Fruit fly (Drosophila melanogaster) whole organism, embryonic: ENCODE measurements around the gene CG15923.

Experiments used
- Atf3 ChIP-seq: fragments of 200-800 bp; sonication (Bioruptor generic); optimal IDR thresholded peaks from 3 replicates; lab custom pipeline; 2016; ENCODE audit warnings: missing biosample characterization, missing genetic modification characterization
- BEAF-32 ChIP-seq: fragments of 200-800 bp; sonication (Bioruptor generic); optimal IDR thresholded peaks from 3 replicates; lab custom pipeline; 2017; ENCODE audit warnings: missing biosample characterization, missing genetic modification characterization, mild to moderate bottlenecking, moderate library complexity, missing genetic modification reagents
- Bgb ChIP-seq: fragments of 200-800 bp; sonication (Bioruptor generic); IDR thresholded peaks from 2 replicates; pipeline ENCODE4 v1.3.6; 2022; ENCODE audit warnings: missing biosample characterization, missing genetic modification characterization; ENCODE audit not compliant: partially characterized antibody
- CG10959 ChIP-seq: fragments of 200-800 bp; sonication (Bioruptor generic); IDR thresholded peaks from 2 replicates; pipeline ENCODE4 v1.3.6; 2022; ENCODE audit warnings: missing biosample characterization, missing genetic modification characterization
- CG11504 ChIP-seq: fragments of 200-800 bp; sonication (Bioruptor generic); optimal IDR thresholded peaks from 3 replicates; lab custom pipeline; 2019; ENCODE audit warnings: missing biosample characterization, mild to moderate bottlenecking, missing genetic modification characterization, moderate library complexity
- CG12236 ChIP-seq: fragments of 200-800 bp; sonication (Bioruptor generic); optimal IDR thresholded peaks from 2 replicates; lab custom pipeline; 2016; ENCODE audit warnings: missing biosample characterization, missing genetic modification characterization
- CG1233 ChIP-seq: fragments of 200-800 bp; sonication (Bioruptor generic); optimal IDR thresholded peaks from 4 replicates; lab custom pipeline; 2018; ENCODE audit warnings: missing biosample characterization, mild to moderate bottlenecking, missing genetic modification characterization
- CG12769 ChIP-seq: fragments of 200-800 bp; sonication (Bioruptor generic); optimal IDR thresholded peaks from 2 replicates; lab custom pipeline; 2019; ENCODE audit warnings: missing biosample characterization, mild to moderate bottlenecking, missing genetic modification characterization, moderate library complexity
- CG13123 ChIP-seq: fragments of 200-800 bp; sonication (Bioruptor generic); optimal IDR thresholded peaks from 2 replicates; lab custom pipeline; 2016; ENCODE audit warnings: missing biosample characterization, missing genetic modification characterization
- CG13296 ChIP-seq: fragments of 200-800 bp; sonication (Bioruptor generic); optimal IDR thresholded peaks from 3 replicates; lab custom pipeline; 2018; ENCODE audit warnings: missing biosample characterization, mild to moderate bottlenecking, missing genetic modification characterization
- CG13775 ChIP-seq: fragments of 200-800 bp; sonication (Bioruptor generic); optimal IDR thresholded peaks from 3 replicates; lab custom pipeline; 2017; ENCODE audit warnings: missing biosample characterization, mild to moderate bottlenecking, missing genetic modification characterization
- CG14667 ChIP-seq: fragments of 200-800 bp; sonication (Bioruptor generic); IDR thresholded peaks from 2 replicates; pipeline ENCODE4 v1.3.6; 2022; ENCODE audit warnings: missing biosample characterization, missing genetic modification characterization
- CG17829 ChIP-seq: fragments of 200-800 bp; optimal IDR thresholded peaks from 2 replicates; lab custom pipeline; 2019; ENCODE audit warnings: missing biosample characterization, mild to moderate bottlenecking, missing genetic modification characterization, moderate library complexity
- CG17912 ChIP-seq: fragments of 200-800 bp; sonication (Bioruptor generic); optimal IDR thresholded peaks from 2 replicates; lab custom pipeline; 2018; ENCODE audit warnings: missing biosample characterization, mild to moderate bottlenecking, missing genetic modification characterization
- CG4328 ChIP-seq: fragments of 200-800 bp; sonication (Bioruptor generic); optimal IDR thresholded peaks from 3 replicates; lab custom pipeline; 2017; ENCODE audit warnings: missing biosample characterization, missing genetic modification reagents, missing genetic modification characterization
- CG43689 ChIP-seq: fragments of 200-800 bp; sonication (Bioruptor generic); IDR thresholded peaks from 2 replicates; pipeline ENCODE4 v1.3.6; 2022; ENCODE audit warnings: missing biosample characterization, missing genetic modification characterization
- CG4617 ChIP-seq: fragments of 200-800 bp; sonication (Bioruptor generic); optimal IDR thresholded peaks from 3 replicates; lab custom pipeline; 2016; ENCODE audit warnings: missing biosample characterization, missing genetic modification characterization, borderline replicate concordance
- CG6791 ChIP-seq: fragments of 200-800 bp; sonication (Bioruptor generic); IDR thresholded peaks from 3 replicates; pipeline ENCODE4 v1.3.6; 2022; ENCODE audit warnings: missing biosample characterization, missing genetic modification characterization; ENCODE audit not compliant: partially characterized antibody
- CG6813 ChIP-seq: fragments of 200-800 bp; sonication (Bioruptor generic); optimal IDR thresholded peaks from 2 replicates; lab custom pipeline; 2017; ENCODE audit warnings: missing biosample characterization, missing genetic modification characterization, mild to moderate bottlenecking, moderate library complexity, missing genetic modification reagents
- CG9797 ChIP-seq: fragments of 200-800 bp; sonication (Bioruptor generic); optimal IDR thresholded peaks from 3 replicates; lab custom pipeline; 2018; ENCODE audit warnings: missing biosample characterization, mild to moderate bottlenecking, missing genetic modification characterization
- CG9932 ChIP-seq: fragments of 200-800 bp; sonication (Bioruptor generic); IDR thresholded peaks from 2 replicates; pipeline ENCODE4 v1.3.6; 2022; ENCODE audit warnings: missing biosample characterization, missing genetic modification characterization
- CkIIα-i1 ChIP-seq: fragments of 200-800 bp; sonication (Bioruptor generic); IDR thresholded peaks from 2 replicates; pipeline ENCODE4 v1.3.6; 2022; ENCODE audit warnings: missing biosample characterization, missing genetic modification characterization
- Doc3 ChIP-seq: fragments of 200-800 bp; sonication (Bioruptor generic); IDR thresholded peaks from 3 replicates; pipeline ENCODE4 v1.3.6; 2022; ENCODE audit warnings: missing biosample characterization, missing genetic modification characterization; ENCODE audit not compliant: partially characterized antibody
- Dp ChIP-seq: fragments of 200-800 bp; sonication (Bioruptor generic); optimal IDR thresholded peaks from 2 replicates; lab custom pipeline; 2018; ENCODE audit warnings: missing biosample characterization, mild to moderate bottlenecking, missing genetic modification characterization, moderate library complexity
- E2f1 ChIP-seq: fragments of 200-800 bp; sonication (Bioruptor generic); IDR thresholded peaks from 2 replicates; pipeline ENCODE4 v1.3.6; 2022; ENCODE audit warnings: missing biosample characterization, missing genetic modification characterization
- E2f2 ChIP-seq: fragments of 200-800 bp; sonication (Bioruptor generic); IDR thresholded peaks from 2 replicates; pipeline ENCODE4 v1.3.6; 2022; ENCODE audit warnings: missing biosample characterization, missing genetic modification characterization
- Gug ChIP-seq: fragments of 200-800 bp; sonication (Bioruptor generic); IDR thresholded peaks from 4 replicates; pipeline ENCODE4 v1.3.6; 2022; ENCODE audit warnings: missing biosample characterization, missing genetic modification characterization
- HLH3B ChIP-seq: fragments of 200-800 bp; sonication (Bioruptor generic); IDR thresholded peaks from 2 replicates; pipeline ENCODE4 v1.3.6; 2022; ENCODE audit warnings: missing biosample characterization, missing genetic modification characterization
- Hey ChIP-seq: fragments of 200-800 bp; sonication (Bioruptor generic); optimal IDR thresholded peaks from 3 replicates; lab custom pipeline; 2018; ENCODE audit warnings: missing biosample characterization, mild to moderate bottlenecking, missing genetic modification characterization
- MBD-R2 ChIP-seq: fragments of 200-800 bp; sonication (Bioruptor generic); IDR thresholded peaks from 2 replicates; pipeline ENCODE4 v1.3.6; 2022; ENCODE audit warnings: missing biosample characterization, missing genetic modification characterization
- Max ChIP-seq: fragments of 200-800 bp; sonication (Bioruptor generic); optimal IDR thresholded peaks from 2 replicates; lab custom pipeline; 2016; ENCODE audit warnings: missing biosample characterization, mild to moderate bottlenecking, missing genetic modification characterization
- Oaz ChIP-seq: fragments of 200-800 bp; sonication (Bioruptor generic); IDR thresholded peaks from 2 replicates; pipeline ENCODE4 v1.3.6; 2022; ENCODE audit warnings: missing biosample characterization, missing genetic modification characterization
- Sin3A ChIP-seq: fragments of >200 bp; optimal IDR thresholded peaks from 2 replicates; lab custom pipeline; 2018
- Stat92E ChIP-seq, 3 experiments: fragments of >200 bp in 2 of 3; fragments of 200-800 bp in 1 of 3; sonication (Bioruptor generic) in 1 of 3; optimal IDR thresholded peaks; 2 replicates each; lab custom pipeline; 2017 to 2019; ENCODE audit warnings: missing biosample characterization in 3 of 3, missing genetic modification characterization in 3 of 3, mild to moderate bottlenecking in 1 of 3, moderate library complexity in 1 of 3
- Taf1 ChIP-seq: fragments of 200-800 bp; sonication (Bioruptor generic); IDR thresholded peaks from 2 replicates; pipeline ENCODE4 v1.3.6; 2022; ENCODE audit warnings: missing biosample characterization, missing genetic modification characterization
- YL-1 ChIP-seq: fragments of 200-800 bp; sonication (Bioruptor generic); optimal IDR thresholded peaks from 3 replicates; lab custom pipeline; 2017; ENCODE audit warnings: missing biosample characterization, mild to moderate bottlenecking, missing genetic modification characterization
- ab ChIP-seq: fragments of 200-800 bp; sonication (Bioruptor generic); optimal IDR thresholded peaks from 2 replicates; lab custom pipeline; 2016; ENCODE audit warnings: missing biosample characterization, missing genetic modification characterization
- amos ChIP-seq: fragments of 200-800 bp; sonication (Bioruptor generic); IDR thresholded peaks from 2 replicates; pipeline ENCODE4 v1.3.6; 2022; ENCODE audit warnings: missing biosample characterization, missing genetic modification characterization; ENCODE audit not compliant: partially characterized antibody
- az2 ChIP-seq: fragments of 200-800 bp; sonication (Bioruptor generic); optimal IDR thresholded peaks from 3 replicates; lab custom pipeline; 2016; ENCODE audit warnings: missing biosample characterization, missing genetic modification characterization
- cad ChIP-seq: fragments of >200 bp; optimal IDR thresholded peaks from 2 replicates; lab custom pipeline; 2017; ENCODE audit warnings: missing biosample characterization, missing genetic modification characterization
- crol ChIP-seq: fragments of 200-800 bp; sonication (Bioruptor generic); IDR thresholded peaks from 2 replicates; pipeline ENCODE4 v1.3.6; 2022; ENCODE audit warnings: missing biosample characterization, missing genetic modification characterization
- ftz-f1 ChIP-seq: fragments of 200-800 bp; sonication (Bioruptor generic); optimal IDR thresholded peaks from 2 replicates; lab custom pipeline; 2016; ENCODE audit warnings: missing biosample characterization, missing genetic modification characterization
- nerfin-1 ChIP-seq: fragments of 200-800 bp; sonication (Bioruptor generic); optimal IDR thresholded peaks from 3 replicates; lab custom pipeline; 2019; ENCODE audit warnings: missing biosample characterization, mild to moderate bottlenecking, missing genetic modification characterization, moderate library complexity
- pfk ChIP-seq: fragments of 200-800 bp; sonication (Bioruptor generic); optimal IDR thresholded peaks from 2 replicates; lab custom pipeline; 2018; ENCODE audit warnings: missing biosample characterization, mild to moderate bottlenecking, missing genetic modification characterization, moderate library complexity
- phol ChIP-seq: fragments of 200-800 bp; sonication (Bioruptor generic); optimal IDR thresholded peaks from 3 replicates; lab custom pipeline; 2018; ENCODE audit warnings: missing biosample characterization, mild to moderate bottlenecking, missing genetic modification characterization, moderate library complexity
- sens-2 ChIP-seq: fragments of 200-800 bp; sonication (Bioruptor generic); IDR thresholded peaks from 2 replicates; pipeline ENCODE4 v1.3.6; 2022; ENCODE audit warnings: missing biosample characterization, missing genetic modification characterization
- slp2 ChIP-seq: fragments of 200-800 bp; sonication (Bioruptor generic); optimal IDR thresholded peaks from 2 replicates; lab custom pipeline; 2016; ENCODE audit warnings: missing biosample characterization, missing genetic modification characterization
- trem ChIP-seq: fragments of 200-800 bp; optimal IDR thresholded peaks from 3 replicates; lab custom pipeline; 2019; ENCODE audit warnings: missing biosample characterization, mild to moderate bottlenecking, missing genetic modification characterization, moderate library complexity
- unc-4 ChIP-seq: fragments of 200-800 bp; sonication (Bioruptor generic); IDR thresholded peaks from 2 replicates; pipeline ENCODE4 v1.3.6; 2022; ENCODE audit warnings: missing biosample characterization, missing genetic modification characterization; ENCODE audit not compliant: partially characterized antibody
- zen2 ChIP-seq: fragments of 200-800 bp; sonication (Bioruptor generic); IDR thresholded peaks from 3 replicates; pipeline ENCODE4 v1.3.6; 2022; ENCODE audit warnings: missing biosample characterization, missing genetic modification characterization; ENCODE audit not compliant: partially characterized antibody

Gene CG15923

DNA sequence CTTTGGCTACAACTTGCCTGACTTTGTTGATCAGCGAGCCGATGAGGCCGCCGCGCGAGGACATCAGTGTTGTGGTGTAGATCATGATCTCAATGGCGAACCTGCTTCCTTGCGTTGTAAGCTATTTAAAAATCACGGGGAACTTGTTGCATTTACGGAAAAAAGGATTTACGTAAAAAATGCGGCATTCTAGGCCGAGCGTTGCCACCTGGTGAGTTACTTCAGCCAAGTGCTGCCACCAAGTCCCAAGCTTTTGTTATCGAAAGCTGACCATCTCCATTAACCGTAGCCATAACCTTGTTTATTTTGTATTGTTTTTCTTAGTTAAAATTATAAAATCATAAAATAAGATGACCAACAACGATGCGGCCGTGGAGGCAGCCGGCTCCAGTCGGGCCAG, 39.9 kb downstream of the CG15923 start, which contains the start of the genes TFAM and CG5412:
Gene TFAM (minus strand): TSS at position 222 of the 400 bp plus-strand sequence.
Gene CG5412 (plus strand): TSS at position 265 of the 400 bp plus-strand sequence.
- no peak for TF ChIP-seq CG13775 (GFP tag; lab: Kevin White, UChicago)
- TF ChIP-seq Dp (GFP tag; lab: Kevin White, UChicago) = peak; percentile 38
- no peak for TF ChIP-seq CG17912
- no peak for TF ChIP-seq CG11504 (tag; lab: Kevin White, UChicago)
- TF ChIP-seq CG6791 (GFP tag; lab: Robert Waterston, UW) = peak; percentile 45; the same call in 2 of the 3 replicates
- peak; percentile 33; the same call in 1 of the 3 replicates for TF ChIP-seq zen2 (GFP tag; lab: Robert Waterston, UW)
- TF ChIP-seq CG12769 (tag; lab: Kevin White, UChicago) = no peak
- no peak for TF ChIP-seq nerfin-1 (tag; lab: Kevin White, UChicago)
- TF ChIP-seq BEAF-32 (GFP tag; lab: Kevin White, UChicago) = peak; percentile 42
- no peak for TF ChIP-seq Gug
- peak; percentile 85 for TF ChIP-seq CG4617 (GFP tag; lab: Kevin White, UChicago)
- TF ChIP-seq Atf3 (GFP tag; lab: Kevin White, UChicago) = no peak
- TF ChIP-seq CG13296 (GFP tag; lab: Kevin White, UChicago) = no peak
- peak; percentile 33; the same call in 1 of the 2 replicates for TF ChIP-seq unc-4 (GFP tag; lab: Robert Waterston, UW)
- TF ChIP-seq CG12236 (GFP tag; lab: Kevin White, UChicago) = no peak
- peak; percentile 55 for TF ChIP-seq trem (tag; lab: Kevin White, UChicago)
- TF ChIP-seq CG9932 (GFP tag; lab: Robert Waterston, UW) = no peak
- TF ChIP-seq CkIIα-i1 = no peak
- peak; percentile 49 for TF ChIP-seq phol
- TF ChIP-seq CG6813 (GFP tag; lab: Kevin White, UChicago) = peak; percentile 2
- TF ChIP-seq crol (GFP tag; lab: Robert Waterston, UW) = 0 out of 2 replicates have a peak, but pooled peaks have one; percentile 2
- TF ChIP-seq CG4328 = no peak
- TF ChIP-seq az2 (GFP tag; lab: Kevin White, UChicago) = no peak
- no peak for TF ChIP-seq CG10959 (GFP tag; lab: Robert Waterston, UW)
- peak; percentile 93 for TF ChIP-seq MBD-R2
- no peak for TF ChIP-seq HLH3B (GFP tag; lab: Robert Waterston, UW)
- no peak for TF ChIP-seq pfk
- peak in 1 of 3 experiments; percentile 49 for TF ChIP-seq Stat92E (GFP tag; optimal IDR thresholded peaks at IDR 0.05; lab: Kevin White, UChicago)
- TF ChIP-seq Sin3A = peak; percentile 31
- TF ChIP-seq cad (GFP tag; lab: Kevin White, UChicago) = no peak
- TF ChIP-seq Bgb (GFP tag; lab: Robert Waterston, UW) = no peak
- TF ChIP-seq CG1233 (GFP tag; lab: Kevin White, UChicago) = no peak
- TF ChIP-seq slp2 (GFP tag; lab: Kevin White, UChicago) = no peak
- TF ChIP-seq CG14667 (GFP tag; lab: Robert Waterston, UW) = no peak
- TF ChIP-seq Max = peak; percentile 43
- TF ChIP-seq CG17829 = peak; percentile 26
- no peak for TF ChIP-seq sens-2 (GFP tag; lab: Robert Waterston, UW)
- TF ChIP-seq amos (GFP tag; lab: Robert Waterston, UW) = peak; percentile 45; the same call in 1 of the 2 replicates
- TF ChIP-seq Doc3 (GFP tag; lab: Robert Waterston, UW) = peak; percentile 23; the same call in 1 of the 3 replicates
- TF ChIP-seq Oaz (GFP tag; lab: Robert Waterston, UW) = no peak
- TF ChIP-seq CG9797 (GFP tag; lab: Kevin White, UChicago) = peak; percentile 32
- no peak for TF ChIP-seq ab (GFP tag; lab: Kevin White, UChicago)
- no peak for TF ChIP-seq CG43689 (GFP tag; lab: Robert Waterston, UW)
- TF ChIP-seq Hey (tag; lab: Kevin White, UChicago) = no peak
- TF ChIP-seq E2f1 (GFP tag; lab: Robert Waterston, UW) = no peak
- TF ChIP-seq CG13123 (GFP tag; lab: Kevin White, UChicago) = no peak
- TF ChIP-seq YL-1 = peak; percentile 84
- TF ChIP-seq ftz-f1 = peak; percentile 71
- TF ChIP-seq Taf1 = no peak
- TF ChIP-seq E2f2 (GFP tag; lab: Robert Waterston, UW) = peak; percentile 56; the same call in 1 of the 2 replicates
